Worm (Caenorhabditis elegans) whole organism, early embryonic: ENCODE data around the gene dylt-3.

Experiments used
- B0310.2 ChIP-seq: sonication (generic microtip); optimal IDR thresholded peaks from 2 replicates; lab custom pipeline; 2016; ENCODE audit warnings: mild to moderate bottlenecking, missing genetic modification characterization, missing compliant biosample characterization
- F13C5.2 ChIP-seq: sonication (generic microtip); optimal IDR thresholded peaks from 2 replicates; lab custom pipeline; 2017; ENCODE audit warnings: mild to moderate bottlenecking, missing genetic modification characterization, inconsistent platforms, missing compliant biosample characterization
- ama-1 ChIP-seq: fragments of 150-350 bp; optimal IDR thresholded peaks from 2 replicates; lab custom pipeline; 2014
- tbx-11 ChIP-seq: fragments of 200-800 bp; sonication (Bioruptor generic); IDR thresholded peaks from 2 replicates; pipeline ENCODE4 v1.3.6; 2022; ENCODE audit warnings: missing genetic modification characterization, missing compliant biosample characterization
- tra-4 ChIP-seq: sonication (generic microtip); optimal IDR thresholded peaks from 2 replicates; lab custom pipeline; 2017; ENCODE audit warnings: missing genetic modification characterization, missing compliant biosample characterization

DNA sequence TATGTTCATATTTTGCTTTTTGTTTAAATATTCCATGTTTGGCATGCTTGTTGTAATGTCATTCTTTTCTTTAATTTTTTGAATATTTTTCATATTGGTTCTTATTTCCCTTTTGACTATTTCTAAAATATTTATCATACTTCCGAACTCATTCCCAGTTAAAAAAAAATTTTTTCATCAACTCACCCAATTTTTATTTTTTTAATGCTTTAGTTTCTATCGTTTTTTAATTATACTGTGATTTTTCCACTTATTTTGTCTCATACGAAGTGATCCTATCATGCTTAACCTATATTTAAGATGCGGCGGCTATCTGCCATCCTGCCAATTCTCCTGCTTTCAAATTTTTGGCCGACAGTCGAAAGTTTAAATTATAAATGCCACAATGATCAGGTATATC lies 17.0 kb downstream of the dylt-3 start, which contains the start of gene qua-1:
- TF ChIP-seq tbx-11, result no peak
- TF ChIP-seq ama-1 (lab: Kevin White, UChicago), result no peak
- no peak for TF ChIP-seq F13C5.2 (tag; lab: Kevin White, UChicago)
- no peak for TF ChIP-seq tra-4 (tag; lab: Kevin White, UChicago)
- no peak for TF ChIP-seq B0310.2
